Fruit fly (Drosophila melanogaster): ENCODE data around the gene CG31145.
A peak's percentile ranks its signal among the peaks of the same experiment; 100 is the strongest.

The CG31145 gene

DNA sequence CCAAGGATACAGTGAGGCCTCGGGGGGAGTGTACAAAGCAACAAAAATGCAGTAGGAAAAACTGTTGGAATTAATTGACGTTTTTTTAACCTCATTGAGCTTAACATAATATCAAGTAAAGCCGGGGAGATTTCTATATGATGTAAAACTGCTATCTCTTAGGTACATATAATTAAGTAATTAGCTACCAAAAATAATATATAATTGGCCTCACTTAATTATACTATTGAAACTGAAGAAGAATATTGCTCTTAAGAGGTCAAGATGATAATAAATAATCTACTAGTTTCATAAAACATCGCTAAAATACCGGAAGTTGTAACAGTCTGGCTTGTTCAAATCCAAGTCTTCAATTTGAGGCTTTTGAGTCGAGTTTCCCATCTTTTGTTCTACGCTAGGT lies 2.0 kb downstream of the CG31145 start (continued):
- TF ChIP-seq CG11696 (GFP tag; IDR thresholded peaks at IDR 0.05) (no peak), slbo (GFP tag; IDR thresholded peaks at IDR 0.05) (no peak), CG13424 (tag; optimal IDR thresholded peaks at IDR 0.05) (peak; percentile 14), CG17361 (GFP tag; IDR thresholded peaks at IDR 0.05) (peak; percentile 26; the same call in 1 of the 3 replicates), CG11247 (GFP tag; IDR thresholded peaks at IDR 0.05) (no peak), phol (tag; optimal IDR thresholded peaks at IDR 0.05) (no peak), CG15269 (tag; optimal IDR thresholded peaks at IDR 0.05) (no peak), fu2 (GFP tag; optimal IDR thresholded peaks at IDR 0.05) (no peak), sens (GFP tag) (peak; percentile 69), pfk (GFP tag; optimal IDR thresholded peaks at IDR 0.05) (no peak), CG14860 (GFP tag; IDR thresholded peaks at IDR 0.05; ENCODE audit: partially characterized antibody) (no peak), cwo (GFP tag; optimal IDR thresholded peaks at IDR 0.05) (peak; percentile 23), CG18599 (GFP tag; optimal IDR thresholded peaks at IDR 0.05) (peak; percentile 27), Scr (GFP tag; IDR thresholded peaks at IDR 0.05; ENCODE audit: partially characterized antibody) (no peak), crp (GFP tag; optimal IDR thresholded peaks at IDR 0.05) (no peak), CG30431 (GFP tag; optimal IDR thresholded peaks at IDR 0.05) (no peak), CG9727 (GFP tag; optimal IDR thresholded peaks at IDR 0.05) (peak; percentile 16), caup (GFP tag; optimal IDR thresholded peaks at IDR 0.05; ENCODE audit: severe bottlenecking) (peak; percentile 7), Abd-B (GFP tag; optimal IDR thresholded peaks at IDR 0.05) (no peak), grau (tag; optimal IDR thresholded peaks at IDR 0.05) (peak; percentile 68), org-1 (GFP tag; optimal IDR thresholded peaks at IDR 0.05) (no peak), CG9932 (GFP tag; IDR thresholded peaks at IDR 0.05) (no peak), CG17568 (GFP tag; optimal IDR thresholded peaks at IDR 0.05) (no peak), CG11504 (tag; optimal IDR thresholded peaks at IDR 0.05) (peak; percentile 28), HHEX (GFP tag; optimal IDR thresholded peaks at IDR 0.05) (peak; percentile 22), lilli (GFP tag; optimal IDR thresholded peaks at IDR 0.05) (peak; percentile 38)

DNA sequence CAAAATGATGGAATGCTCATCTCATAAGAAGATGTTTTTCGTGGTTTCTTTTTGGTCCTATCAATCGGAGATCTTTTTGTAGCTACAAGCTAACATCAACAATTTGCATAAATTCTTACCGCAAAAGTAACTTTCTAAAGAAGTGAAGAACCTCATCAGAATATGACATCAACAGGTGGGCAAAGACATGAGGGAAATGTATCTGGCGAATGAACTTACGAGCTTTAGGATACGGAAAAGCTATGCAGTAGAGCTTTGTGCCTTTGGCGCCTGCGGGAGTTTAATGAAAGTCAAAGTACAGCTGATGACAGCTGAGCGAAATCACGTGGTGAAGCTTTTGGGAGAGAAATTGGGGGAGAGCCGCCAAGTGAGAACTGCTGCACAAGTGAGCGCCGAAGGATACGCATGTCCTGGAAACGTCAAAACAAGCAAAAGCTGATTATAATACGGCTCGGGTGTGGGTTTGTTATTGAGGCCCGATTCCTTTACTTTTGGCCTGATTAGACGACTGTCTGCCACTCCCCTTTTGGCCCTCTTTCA lies 2.7 kb downstream of the CG31145 start:
- TF ChIP-seq CG4282 (GFP tag; optimal IDR thresholded peaks at IDR 0.05) (no peak), ewg (GFP tag; optimal IDR thresholded peaks at IDR 0.05) (peak; percentile 73), CG32532 (GFP tag; IDR thresholded peaks at IDR 0.05) (peak; percentile 10; the same call in 1 of the 2 replicates), CG1602 (GFP tag; optimal IDR thresholded peaks at IDR 0.05) (no peak), Drgx (GFP tag; IDR thresholded peaks at IDR 0.05) (0 out of 2 replicates have a peak, but pooled peaks have one; percentile 21), scrt (GFP tag; optimal IDR thresholded peaks at IDR 0.05) (peak; percentile 93), CTCF (GFP tag; optimal IDR thresholded peaks at IDR 0.05) (peak; percentile 38), Ets65A (GFP tag) (peak; percentile 86), crp (GFP tag; optimal IDR thresholded peaks at IDR 0.05) (peak in 1 of 2 experiments; percentile 53), Hmr (GFP tag; optimal IDR thresholded peaks at IDR 0.05) (no peak), Trl (optimal IDR thresholded peaks at IDR 0.05) (peak; percentile 43 to 54), Trl (GFP tag; optimal IDR thresholded peaks at IDR 0.05) (no peak)

DNA sequence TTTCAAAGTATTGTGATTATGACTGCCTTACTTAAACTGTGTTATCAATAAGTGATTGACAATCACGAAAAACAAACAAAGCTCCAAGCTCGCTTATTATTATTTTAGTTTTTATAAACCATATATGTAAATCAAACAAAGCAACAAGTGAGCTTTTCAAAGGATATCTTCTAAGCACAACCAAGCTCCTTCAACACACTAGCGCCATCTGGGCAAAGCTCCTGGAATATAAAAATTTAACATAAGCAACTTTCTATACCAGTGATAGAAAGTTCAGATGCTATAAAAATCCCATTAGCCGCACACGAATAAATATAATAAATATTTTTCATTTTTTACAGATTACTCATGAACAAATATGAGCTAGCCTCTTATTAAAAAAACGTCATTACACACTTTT lies 5.0 kb downstream of the CG31145 start:
- TF ChIP-seq CTCF (GFP tag; optimal IDR thresholded peaks at IDR 0.05) (peak; percentile 87), CG11085 (GFP tag; IDR thresholded peaks at IDR 0.05) (no peak), scrt (GFP tag; optimal IDR thresholded peaks at IDR 0.05) (peak; percentile 99)

Data from whole organism, embryonic.